Worm (Caenorhabditis elegans) whole organism, L4 larva: ENCODE measurements around the gene R13D11.4.

ENCODE experiments used
- D1046.2 ChIP-seq: fragments of 200-800 bp; sonication (Bioruptor generic); IDR thresholded peaks from 2 replicates; pipeline ENCODE4 v1.3.6; 2022; ENCODE audit warnings: missing genetic modification characterization, missing compliant biosample characterization
- F10B5.3 ChIP-seq: sonication (generic microtip); optimal IDR thresholded peaks from 2 replicates; lab custom pipeline; 2016; ENCODE audit warnings: mild to moderate bottlenecking, missing genetic modification characterization, missing compliant biosample characterization
- F26F4.8 ChIP-seq: fragments of 200-800 bp; sonication (Bioruptor generic); conservative IDR thresholded peaks from 2 replicates; pipeline ENCODE4 v1.3.6; 2022; ENCODE audit warnings: missing genetic modification characterization, missing compliant biosample characterization
- F37D6.2 ChIP-seq: sonication (generic microtip); optimal IDR thresholded peaks from 2 replicates; lab custom pipeline; 2016; ENCODE audit warnings: mild to moderate bottlenecking, missing genetic modification characterization, missing compliant biosample characterization
- F49E8.2 ChIP-seq: sonication (generic microtip); optimal IDR thresholded peaks from 2 replicates; lab custom pipeline; 2016; ENCODE audit warnings: missing compliant biosample characterization, mild to moderate bottlenecking, missing genetic modification characterization, borderline replicate concordance
- R02D3.7 ChIP-seq: fragments of 150-350 bp; sonication (generic microtip); optimal IDR thresholded peaks from 3 replicates; lab custom pipeline; 2014; ENCODE audit warnings: missing biosample characterization, missing genetic modification characterization
- T26A8.4 ChIP-seq: fragments of 200-800 bp; sonication (Bioruptor generic); IDR thresholded peaks from 2 replicates; pipeline ENCODE4 v1.3.6; 2022; ENCODE audit warnings: missing genetic modification characterization, missing compliant biosample characterization
- Y75B8A.6 ChIP-seq: fragments of 200-800 bp; sonication (Bioruptor generic); IDR thresholded peaks from 2 replicates; pipeline ENCODE4 v1.3.6; 2022; ENCODE audit warnings: missing genetic modification reagents, missing genetic modification characterization, missing compliant biosample characterization
- ZK337.2 ChIP-seq: fragments of 200-800 bp; sonication (Bioruptor generic); IDR thresholded peaks from 2 replicates; pipeline ENCODE4 v1.3.6; 2022; ENCODE audit warnings: missing genetic modification reagents, missing genetic modification characterization, missing compliant biosample characterization
- ZK546.5 ChIP-seq, 2 experiments: sonication (generic microtip); optimal IDR thresholded peaks; 2 replicates each; lab custom pipeline; 2017; ENCODE audit warnings: missing biosample characterization in 2 of 2, missing genetic modification characterization in 2 of 2
- aha-1 ChIP-seq: fragments of 150-350 bp; peaks from one replicate; lab custom pipeline; 2014; ENCODE audit warnings: missing biosample characterization, missing genetic modification characterization
- aly-2 ChIP-seq: sonication (generic microtip); optimal IDR thresholded peaks from 2 replicates; lab custom pipeline; 2018; ENCODE audit warnings: missing biosample characterization, missing genetic modification characterization
- ceh-20 ChIP-seq: fragments of 200-800 bp; sonication (Bioruptor generic); IDR thresholded peaks from 2 replicates; pipeline ENCODE4 v1.3.6; 2022; ENCODE audit warnings: missing genetic modification reagents, missing genetic modification characterization, missing compliant biosample characterization
- ceh-28 ChIP-seq: fragments of 150-350 bp; optimal IDR thresholded peaks from 2 replicates; lab custom pipeline; 2014; ENCODE audit warnings: missing biosample characterization, missing genetic modification reagents, missing genetic modification characterization
- ctbp-1 ChIP-seq: fragments of 200-800 bp; sonication (Bioruptor generic); IDR thresholded peaks from 2 replicates; pipeline ENCODE4 v1.3.6; 2022; ENCODE audit warnings: missing genetic modification reagents, missing genetic modification characterization, missing compliant biosample characterization
- daf-19 ChIP-seq: fragments of 200-800 bp; sonication (Bioruptor generic); conservative IDR thresholded peaks from 2 replicates; pipeline ENCODE4 v1.3.6; 2022; ENCODE audit warnings: missing genetic modification characterization, missing compliant biosample characterization
- daf-8 ChIP-seq: fragments of 200-800 bp; sonication (Bioruptor generic); IDR thresholded peaks from 2 replicates; pipeline ENCODE4 v1.3.6; 2022; ENCODE audit warnings: missing genetic modification characterization, missing compliant biosample characterization
- dmd-6 ChIP-seq: fragments of 200-800 bp; sonication (Bioruptor generic); IDR thresholded peaks from 2 replicates; pipeline ENCODE4 v1.3.6; 2022; ENCODE audit warnings: missing genetic modification reagents, missing genetic modification characterization, missing compliant biosample characterization
- dmd-9 ChIP-seq: fragments of 200-800 bp; sonication (Bioruptor generic); IDR thresholded peaks from 2 replicates; pipeline ENCODE4 v1.3.6; 2022; ENCODE audit warnings: missing genetic modification reagents, missing genetic modification characterization, missing compliant biosample characterization
- dve-1 ChIP-seq: sonication (generic microtip); optimal IDR thresholded peaks from 2 replicates; lab custom pipeline; 2017; ENCODE audit warnings: antibody characterized with exemption, mild to moderate bottlenecking, missing genetic modification characterization, missing compliant biosample characterization; ENCODE audit not compliant: insufficient read depth
- egl-43 ChIP-seq: fragments of 200-800 bp; sonication (Bioruptor generic); IDR thresholded peaks from 2 replicates; pipeline ENCODE4 v1.3.6; 2022; ENCODE audit warnings: missing genetic modification reagents, missing genetic modification characterization, missing compliant biosample characterization
- fkh-10 ChIP-seq: fragments of 150-350 bp; optimal IDR thresholded peaks from 2 replicates; lab custom pipeline; 2014; ENCODE audit warnings: missing biosample characterization, missing genetic modification reagents, missing genetic modification characterization
- gei-8 ChIP-seq: fragments of 200-800 bp; sonication (Bioruptor generic); optimal IDR thresholded peaks from 2 replicates; lab custom pipeline; 2018; ENCODE audit warnings: mild to moderate bottlenecking, missing genetic modification characterization, missing compliant biosample characterization
- hif-1 ChIP-seq, 2 experiments: sonication (generic microtip); optimal IDR thresholded peaks; 2 replicates each; lab custom pipeline; 2016 to 2017; ENCODE audit warnings: missing compliant biosample characterization in 2 of 2, missing genetic modification characterization in 2 of 2, missing genetic modification reagents in 2 of 2, missing genotype in 2 of 2, mild to moderate bottlenecking in 1 of 2
- hmg-1.1 ChIP-seq: fragments of 200-800 bp; sonication (Bioruptor generic); IDR thresholded peaks from 2 replicates; pipeline ENCODE4 v1.3.6; 2022; ENCODE audit warnings: missing genetic modification reagents, missing genetic modification characterization, missing compliant biosample characterization
- lim-7 ChIP-seq: fragments of 200-800 bp; sonication (Bioruptor generic); IDR thresholded peaks from 2 replicates; pipeline ENCODE4 v1.3.6; 2022; ENCODE audit warnings: missing genetic modification characterization, missing compliant biosample characterization
- lin-13 ChIP-seq: fragments of 150-350 bp; optimal IDR thresholded peaks from 2 replicates; lab custom pipeline; 2014; ENCODE audit warnings: missing biosample characterization, missing genetic modification reagents, missing genetic modification characterization
- lin-15B ChIP-seq: fragments of 150-350 bp; sonication (generic microtip); optimal IDR thresholded peaks from 3 replicates; lab custom pipeline; 2014; ENCODE audit warnings: missing biosample characterization, missing genetic modification characterization
- lin-38 ChIP-seq: fragments of 200-800 bp; sonication (Bioruptor generic); IDR thresholded peaks from 2 replicates; pipeline ENCODE4 v1.3.6; 2022; ENCODE audit warnings: missing genetic modification reagents, missing genetic modification characterization, missing compliant biosample characterization
- lin-39 ChIP-seq: fragments of 150-350 bp; optimal IDR thresholded peaks from 2 replicates; lab custom pipeline; 2014; ENCODE audit warnings: missing biosample characterization, missing genetic modification reagents, missing genetic modification characterization
- madf-5 ChIP-seq, 2 experiments: fragments of 200-800 bp; sonication (Bioruptor generic); IDR thresholded peaks; 2 replicates each; pipeline ENCODE4 v1.3.6; 2022; ENCODE audit warnings: missing compliant biosample characterization in 2 of 2, missing genetic modification characterization in 2 of 2
- madf-9 ChIP-seq: fragments of 200-800 bp; sonication (Bioruptor generic); conservative IDR thresholded peaks from 2 replicates; pipeline ENCODE4 v1.3.6; 2022; ENCODE audit warnings: missing genetic modification reagents, missing genetic modification characterization, missing compliant biosample characterization
- mxl-2 ChIP-seq: fragments of 200-800 bp; sonication (Bioruptor generic); conservative IDR thresholded peaks from 2 replicates; pipeline ENCODE4 v1.3.6; 2022; ENCODE audit warnings: missing genetic modification reagents, missing genetic modification characterization, missing compliant biosample characterization
- nhr-102 ChIP-seq: sonication (generic microtip); optimal IDR thresholded peaks from 2 replicates; lab custom pipeline; 2016; ENCODE audit warnings: mild to moderate bottlenecking, missing genetic modification characterization, moderate library complexity, missing compliant biosample characterization
- nhr-11 ChIP-seq: fragments of 150-350 bp; optimal IDR thresholded peaks from 2 replicates; lab custom pipeline; 2014; ENCODE audit warnings: missing biosample characterization, missing genetic modification characterization
- nhr-111 ChIP-seq: fragments of 200-800 bp; sonication (Bioruptor generic); optimal IDR thresholded peaks from 2 replicates; lab custom pipeline; 2018; ENCODE audit warnings: mild to moderate bottlenecking, missing genetic modification characterization, missing compliant biosample characterization
- nhr-237 ChIP-seq: sonication (generic microtip); optimal IDR thresholded peaks from 2 replicates; lab custom pipeline; 2017; ENCODE audit warnings: missing biosample characterization, missing genetic modification characterization
- nhr-28 ChIP-seq: fragments of 150-350 bp; optimal IDR thresholded peaks from 2 replicates; lab custom pipeline; 2014; ENCODE audit warnings: missing biosample characterization, missing genetic modification characterization
- nhr-41 ChIP-seq: fragments of 200-800 bp; sonication (Bioruptor generic); IDR thresholded peaks from 2 replicates; pipeline ENCODE4 v1.3.6; 2022; ENCODE audit warnings: missing genetic modification reagents, missing genetic modification characterization, missing compliant biosample characterization
- nhr-48 ChIP-seq: sonication (generic microtip); optimal IDR thresholded peaks from 2 replicates; lab custom pipeline; 2016; ENCODE audit warnings: mild to moderate bottlenecking, missing genetic modification characterization, missing compliant biosample characterization
- nhr-77 ChIP-seq: fragments of 150-350 bp; optimal IDR thresholded peaks from 2 replicates; lab custom pipeline; 2014; ENCODE audit warnings: missing biosample characterization, missing genetic modification characterization
- pqm-1 ChIP-seq: sonication (generic microtip); optimal IDR thresholded peaks from 2 replicates; lab custom pipeline; 2017; ENCODE audit warnings: missing biosample characterization, missing genetic modification characterization
- sdz-12 ChIP-seq: fragments of 200-800 bp; sonication (Bioruptor generic); optimal IDR thresholded peaks from 2 replicates; lab custom pipeline; 2018; ENCODE audit warnings: mild to moderate bottlenecking, missing genetic modification characterization, missing compliant biosample characterization
- set-16 ChIP-seq: fragments of 200-800 bp; sonication (Bioruptor generic); IDR thresholded peaks from 2 replicates; pipeline ENCODE4 v1.3.6; 2022; ENCODE audit warnings: missing genetic modification reagents, missing genetic modification characterization, missing compliant biosample characterization
- snpc-4 ChIP-seq: fragments of 150-350 bp; optimal IDR thresholded peaks from 2 replicates; lab custom pipeline; 2014; ENCODE audit warnings: missing biosample characterization, missing genetic modification characterization
- spr-1 ChIP-seq: sonication (generic microtip); optimal IDR thresholded peaks from 2 replicates; lab custom pipeline; 2016; ENCODE audit warnings: mild to moderate bottlenecking, missing genetic modification characterization, missing compliant biosample characterization
- tag-97 ChIP-seq: fragments of 200-800 bp; sonication (Bioruptor generic); IDR thresholded peaks from 2 replicates; pipeline ENCODE4 v1.3.6; 2022; ENCODE audit warnings: missing genetic modification characterization, missing compliant biosample characterization
- zfp-2 ChIP-seq: sonication (generic microtip); optimal IDR thresholded peaks from 2 replicates; lab custom pipeline; 2016; ENCODE audit warnings: mild to moderate bottlenecking, missing genetic modification characterization, missing compliant biosample characterization
- zip-2 ChIP-seq: fragments of 150-350 bp; optimal IDR thresholded peaks from 2 replicates; lab custom pipeline; 2014; ENCODE audit warnings: missing biosample characterization, missing genetic modification characterization

The R13D11.4 gene

DNA sequence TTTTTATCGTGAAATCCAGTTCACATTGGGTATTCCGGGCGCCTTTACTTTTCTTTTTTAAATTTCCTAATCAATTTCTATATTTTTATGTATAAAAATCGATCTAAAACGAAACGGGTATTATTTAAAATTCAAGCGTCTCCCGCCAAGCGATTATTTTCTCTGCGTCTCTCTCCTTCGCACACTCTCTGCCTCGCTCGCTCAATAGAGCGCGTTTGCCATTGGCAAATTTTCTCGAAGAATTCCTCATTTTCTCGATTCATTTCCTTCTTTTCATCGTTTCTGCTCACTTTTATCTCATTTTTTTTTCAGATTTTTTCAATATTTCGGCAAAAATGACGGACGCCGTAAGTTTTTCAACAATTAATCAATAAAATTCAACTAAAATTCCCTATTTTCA lies 37.4 kb upstream of the R13D11.4 start, which contains the start of gene sti-1 (continued):
- TF ChIP-seq madf-9 (GFP tag; lab: Robert Waterston, UW) (no peak), nhr-28 (tag; lab: Kevin White, UChicago) (peak; percentile 83), daf-8 (GFP tag; lab: Robert Waterston, UW) (no peak), spr-1 (tag; lab: Kevin White, UChicago) (peak; percentile 15), ctbp-1 (GFP tag; lab: Robert Waterston, UW) (no peak), F26F4.8 (GFP tag; lab: Robert Waterston, UW) (no peak), zfp-2 (tag; lab: Kevin White, UChicago) (no peak), nhr-102 (tag; lab: Kevin White, UChicago) (peak; percentile 60), ZK337.2 (GFP tag; lab: Robert Waterston, UW) (no peak), dmd-6 (peak; percentile 30; the same call in 1 of the 2 replicates), gei-8 (GFP tag; lab: Kevin White, UChicago) (no peak), nhr-111 (GFP tag; lab: Kevin White, UChicago) (no peak), ceh-20 (GFP tag; lab: Robert Waterston, UW) (peak; percentile 55; the same call in 1 of the 2 replicates), ZK546.5 (tag; optimal IDR thresholded peaks at IDR 0.05; lab: Kevin White, UChicago) (no peak), aha-1 (tag; lab: Kevin White, UChicago) (peak; percentile 88), R02D3.7 (tag; lab: Kevin White, UChicago) (no peak), Y75B8A.6 (GFP tag; lab: Robert Waterston, UW) (no peak)

DNA sequence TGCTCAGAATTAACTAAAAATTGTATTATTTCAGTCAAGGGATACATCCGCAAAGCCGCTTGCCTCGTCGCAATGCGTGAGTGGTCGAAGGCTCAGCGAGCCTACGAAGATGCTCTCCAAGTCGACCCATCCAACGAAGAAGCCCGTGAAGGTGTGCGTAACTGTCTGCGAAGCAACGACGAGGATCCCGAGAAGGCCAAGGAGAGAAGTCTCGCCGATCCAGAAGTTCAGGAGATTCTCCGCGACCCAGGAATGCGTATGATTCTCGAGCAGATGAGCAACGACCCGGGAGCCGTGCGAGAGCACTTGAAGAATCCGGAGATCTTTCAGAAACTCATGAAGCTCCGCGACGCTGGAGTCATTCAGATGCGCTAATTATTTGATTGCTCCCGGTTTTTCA lies 36.3 kb upstream of the R13D11.4 start:
- TF ChIP-seq set-16 (GFP tag; lab: Robert Waterston, UW) (peak; percentile 72), dmd-9 (GFP tag; lab: Robert Waterston, UW) (no peak), nhr-77 (tag; lab: Kevin White, UChicago) (no peak), lin-13 (no peak), lin-15B (tag; lab: Kevin White, UChicago) (no peak), mxl-2 (GFP tag; lab: Robert Waterston, UW) (no peak), madf-5 (GFP tag; IDR thresholded peaks at IDR 0.05; lab: Robert Waterston, UW) (0 out of 4 replicates have a peak, but pooled peaks of 1 of the 2 experiments have one; percentile 30), sdz-12 (GFP tag; lab: Kevin White, UChicago) (no peak), nhr-102 (tag; lab: Kevin White, UChicago) (no peak), D1046.2 (GFP tag; lab: Robert Waterston, UW) (no peak)

DNA sequence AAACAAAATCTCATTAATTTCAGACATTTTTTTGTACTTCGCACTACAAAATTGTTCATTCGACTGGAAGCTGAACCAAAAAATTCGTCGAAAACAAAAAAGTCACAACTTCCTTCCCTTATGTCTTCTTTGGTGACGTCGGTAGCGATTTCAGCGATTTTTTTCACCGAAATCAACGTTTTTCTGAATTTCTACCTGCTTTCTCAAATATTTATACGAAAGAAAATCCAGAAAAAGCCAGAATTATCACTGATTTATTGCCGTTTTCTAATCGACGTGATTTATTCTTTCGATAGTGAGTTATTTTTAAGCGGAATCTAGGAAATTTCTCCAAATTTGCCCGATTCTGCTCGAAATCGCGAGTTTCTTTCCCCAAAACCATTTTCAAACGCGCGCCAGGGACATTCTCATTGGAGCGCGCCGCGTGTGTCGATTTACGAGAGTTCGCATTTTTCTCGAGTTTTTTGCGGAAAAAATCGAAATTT lies 35.7 kb upstream of the R13D11.4 start, which contains the start of gene srbc-58:
Gene srbc-58 (plus strand): TSS at position 121 of the 485 bp plus-strand sequence.
- TF ChIP-seq aly-2 (tag; lab: Kevin White, UChicago) (no peak), zip-2 (tag; lab: Kevin White, UChicago) (no peak), nhr-41 (no peak), daf-8 (GFP tag; lab: Robert Waterston, UW) (no peak), F26F4.8 (GFP tag; lab: Robert Waterston, UW) (no peak), T26A8.4 (0 out of 2 replicates have a peak, but pooled peaks have one; percentile 63), ceh-20 (GFP tag; lab: Robert Waterston, UW) (no peak), lim-7 (GFP tag; lab: Robert Waterston, UW) (no peak), daf-19 (GFP tag; lab: Robert Waterston, UW) (no peak), hmg-1.1 (no peak), nhr-11 (tag; lab: Kevin White, UChicago) (no peak), F49E8.2 (peak; percentile 86), lin-39 (tag; lab: Kevin White, UChicago) (no peak), snpc-4 (tag; lab: Kevin White, UChicago) (no peak), pqm-1 (tag; lab: Kevin White, UChicago) (no peak), nhr-48 (tag; lab: Kevin White, UChicago) (no peak), hif-1 (tag; optimal IDR thresholded peaks at IDR 0.05; lab: Kevin White, UChicago) (no peak), tag-97 (GFP tag; lab: Robert Waterston, UW) (no peak), egl-43 (GFP tag; lab: Robert Waterston, UW) (no peak), F37D6.2 (tag; lab: Kevin White, UChicago) (no peak), fkh-10 (GFP tag; lab: Kevin White, UChicago) (no peak), F10B5.3 (tag; lab: Kevin White, UChicago) (no peak), nhr-237 (no peak), lin-38 (GFP tag; lab: Robert Waterston, UW) (peak; percentile 87), ceh-28 (tag; lab: Kevin White, UChicago) (no peak), dve-1 (tag; lab: Kevin White, UChicago) (no peak), aha-1 (tag; lab: Kevin White, UChicago) (peak; percentile 68)
